Worm (Caenorhabditis elegans) whole organism, L1 larva: Measurements from ENCODE around the gene clec-228.

ENCODE experiments used
- ama-1 ChIP-seq: fragments of 150-350 bp; optimal IDR thresholded peaks from 2 replicates; lab custom pipeline; 2014
- ceh-90 ChIP-seq: sonication (generic microtip); optimal IDR thresholded peaks from 2 replicates; lab custom pipeline; 2016; ENCODE audit warnings: missing genetic modification characterization, missing compliant biosample characterization
- egl-27 ChIP-seq, 2 experiments: fragments of 150-350 bp in 1 of 2; sonication (generic microtip); optimal IDR thresholded peaks; 3 replicates each; lab custom pipeline; 2017 to 2018; ENCODE audit warnings: missing biosample characterization in 2 of 2, missing genetic modification characterization in 2 of 2, missing genetic modification reagents in 2 of 2
- elt-3 ChIP-seq, 6 experiments: fragments of 150-350 bp in 1 of 6; sonication (generic microtip); optimal IDR thresholded peaks; 2 replicates each; lab custom pipeline; 2017 to 2018; ENCODE audit warnings: missing biosample characterization in 6 of 6, missing genetic modification characterization in 6 of 6, inconsistent platforms in 1 of 6
- nhr-11 ChIP-seq: fragments of 150-350 bp; optimal IDR thresholded peaks from 2 replicates; lab custom pipeline; 2014; ENCODE audit warnings: missing biosample characterization, missing genetic modification characterization
- nhr-84 ChIP-seq: sonication (generic microtip); optimal IDR thresholded peaks from 2 replicates; lab custom pipeline; 2017; ENCODE audit warnings: missing biosample characterization, missing genetic modification characterization
- sox-4 ChIP-seq: sonication (generic microtip); optimal IDR thresholded peaks from 2 replicates; lab custom pipeline; 2016; ENCODE audit warnings: missing genetic modification characterization, missing compliant biosample characterization
- tlp-1 ChIP-seq: fragments of 150-350 bp; optimal IDR thresholded peaks from 2 replicates; lab custom pipeline; 2014; ENCODE audit warnings: missing biosample characterization, missing genetic modification characterization

DNA sequence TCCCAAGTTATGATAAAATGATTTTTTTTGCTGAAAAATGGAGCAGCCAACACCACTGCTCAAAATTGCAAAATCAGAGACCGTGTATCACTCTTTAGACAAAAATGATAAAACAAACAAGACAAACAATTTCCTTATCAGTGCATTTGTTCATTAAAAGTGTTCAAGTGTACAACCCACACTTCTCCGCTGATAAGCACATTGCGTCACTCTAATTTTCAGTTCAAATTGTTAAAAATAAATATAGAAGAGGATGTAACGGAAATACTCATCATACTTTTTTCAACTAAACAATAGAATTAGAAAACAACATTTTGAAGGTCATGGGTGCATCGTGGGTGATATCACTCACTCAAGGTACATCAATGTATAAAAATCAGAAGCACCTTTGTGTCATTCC lies 20.6 kb downstream of the clec-228 start, which contains the start of gene nhr-291:
- TF ChIP-seq elt-3 (tag; optimal IDR thresholded peaks at IDR 0.05; lab: Kevin White, UChicago): no peak
- no peak for TF ChIP-seq egl-27 (tag; optimal IDR thresholded peaks at IDR 0.05; lab: Kevin White, UChicago)
- TF ChIP-seq ama-1 (lab: Kevin White, UChicago): no peak
- TF ChIP-seq nhr-84 (tag; lab: Kevin White, UChicago): no peak
- no peak for TF ChIP-seq nhr-11 (tag; lab: Kevin White, UChicago)
- no peak for TF ChIP-seq ceh-90 (tag; lab: Kevin White, UChicago)
- no peak for TF ChIP-seq tlp-1 (tag; lab: Kevin White, UChicago)
- no peak for TF ChIP-seq sox-4 (tag; lab: Kevin White, UChicago)
